Worm (Caenorhabditis elegans): ENCODE data around the gene idpp-7.
A peak's percentile ranks its signal among the peaks of the same experiment; 100 is the strongest.

The idpp-7 gene

DNA sequence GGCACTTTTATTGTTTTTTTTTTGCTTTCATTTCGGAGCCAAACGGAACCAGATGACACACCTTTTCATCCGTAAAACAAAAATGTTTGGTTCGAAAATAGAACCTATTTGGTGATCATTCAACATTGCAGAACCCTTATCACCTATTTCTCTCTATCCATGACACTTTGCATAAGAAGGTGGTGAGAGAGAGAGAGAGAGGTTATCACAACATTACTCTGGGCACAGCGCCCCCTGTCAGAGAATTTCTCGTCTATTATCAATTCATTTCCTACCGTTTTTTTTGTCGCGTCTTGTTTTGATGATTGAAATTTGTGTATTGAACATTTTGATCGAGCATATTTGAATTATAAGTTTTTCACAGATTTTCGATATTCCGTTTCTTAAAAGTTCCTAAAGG lies 19.6 kb upstream of the idpp-7 start:
- no peak for TF ChIP-seq lin-15B (tag; optimal IDR thresholded peaks at IDR 0.05)
- TF ChIP-seq elt-2 (tag; optimal IDR thresholded peaks at IDR 0.05), result peak; percentile 80
- TF ChIP-seq nhr-237 (tag; optimal IDR thresholded peaks at IDR 0.05), result no peak

DNA sequence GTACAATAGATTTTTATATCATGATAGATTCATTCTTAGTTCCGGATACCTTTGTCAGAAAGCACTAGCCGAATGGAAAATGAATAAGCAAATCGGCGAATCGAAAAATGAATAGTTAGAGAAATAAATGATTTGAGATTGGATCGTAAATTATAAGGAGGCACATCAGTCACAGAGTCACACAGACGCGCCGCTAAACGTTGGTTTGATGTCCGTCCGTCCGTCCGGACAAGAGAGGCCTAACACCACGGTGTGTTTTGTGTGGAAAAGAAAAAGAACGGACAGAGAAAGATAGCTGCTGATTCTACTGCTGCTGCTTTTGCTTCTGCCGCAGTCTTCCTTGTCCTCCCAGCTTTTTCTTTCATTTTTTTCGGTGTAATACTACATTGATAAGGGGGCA lies 18.8 kb upstream of the idpp-7 start:
- TF ChIP-seq daf-12 (tag; optimal IDR thresholded peaks at IDR 0.05), result no peak
- no peak for TF ChIP-seq mdl-1 (tag; optimal IDR thresholded peaks at IDR 0.05)
- no peak for TF ChIP-seq ceh-16 (tag; optimal IDR thresholded peaks at IDR 0.05)
- no peak for TF ChIP-seq hmg-11 (tag; optimal IDR thresholded peaks at IDR 0.05)
- TF ChIP-seq ztf-11 (tag; optimal IDR thresholded peaks at IDR 0.05), result no peak
- no peak for TF ChIP-seq nhr-11 (tag; optimal IDR thresholded peaks at IDR 0.05)

DNA sequence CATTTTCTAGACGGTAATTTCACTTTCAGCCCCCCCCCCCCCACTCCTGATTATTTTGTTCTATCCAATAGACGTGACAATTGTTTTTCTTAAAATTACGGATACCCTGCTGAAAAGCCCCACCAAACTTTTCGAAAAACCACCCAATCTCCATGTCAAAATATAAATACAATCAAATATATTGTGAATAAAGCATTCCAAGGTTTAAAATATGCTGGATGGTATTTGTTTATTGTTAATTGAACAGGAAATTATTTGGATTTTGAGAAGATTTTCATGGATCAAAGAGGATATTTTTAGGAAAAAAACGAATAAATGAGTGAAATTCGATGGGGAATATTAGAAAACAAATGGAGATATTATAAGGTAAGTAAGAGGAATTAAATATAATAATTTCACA lies 16.0 kb upstream of the idpp-7 start, which contains the start of gene C27D8.4:
Gene C27D8.4, plus strand, starts transcription at position 301 of the 400 bp plus-strand sequence.
- TF ChIP-seq snpc-4 (tag; optimal IDR thresholded peaks at IDR 0.05) (no peak), ztf-11 (tag; optimal IDR thresholded peaks at IDR 0.05) (no peak)

DNA sequence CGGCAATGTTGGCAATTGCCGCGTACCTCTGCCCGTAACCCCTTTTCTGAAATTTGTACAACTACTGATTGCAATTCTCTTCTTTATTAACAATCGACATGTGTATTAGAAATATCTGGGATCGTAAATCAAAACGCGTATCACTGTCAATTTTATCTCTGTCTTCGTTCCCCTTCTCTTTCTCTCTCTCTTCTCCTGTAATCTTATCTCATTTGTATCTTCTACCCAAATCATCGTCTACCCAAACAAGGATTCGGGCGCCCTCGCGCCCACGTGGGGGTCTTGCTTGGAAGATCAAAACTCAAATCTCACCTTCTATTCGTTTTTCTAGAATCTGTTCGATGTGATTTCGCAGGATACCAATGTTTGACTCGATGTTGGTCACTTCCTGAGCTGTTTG lies 8.8 kb upstream of the idpp-7 start, which contains the start of gene C27D8.2:
Gene C27D8.2, plus strand, starts transcription at position 222 of the 400 bp plus-strand sequence.
- TF ChIP-seq nfya-1 (tag; optimal IDR thresholded peaks at IDR 0.05; ENCODE audit: insufficient read depth) (no peak), nhr-67 (tag; optimal IDR thresholded peaks at IDR 0.05) (no peak), lsy-12 (tag; optimal IDR thresholded peaks at IDR 0.05) (no peak), pqm-1 (tag; optimal IDR thresholded peaks at IDR 0.05) (no peak), ztf-11 (tag; optimal IDR thresholded peaks at IDR 0.05) (no peak), nhr-43 (tag; optimal IDR thresholded peaks at IDR 0.05; ENCODE audit: poor library complexity, severe bottlenecking) (peak; percentile 63), eor-1 (tag; optimal IDR thresholded peaks at IDR 0.05) (no peak), sea-2 (GFP tag; optimal IDR thresholded peaks at IDR 0.05) (no peak), fkh-2 (tag; optimal IDR thresholded peaks at IDR 0.05) (no peak), R02D3.7 (tag; optimal IDR thresholded peaks at IDR 0.05) (no peak), elt-3 (tag; optimal IDR thresholded peaks at IDR 0.05) (peak in 1 of 3 experiments; percentile 34), nhr-11 (tag; optimal IDR thresholded peaks at IDR 0.05) (no peak), ama-1 (optimal IDR thresholded peaks at IDR 0.05) (no peak), ceh-28 (tag; optimal IDR thresholded peaks at IDR 0.05) (no peak), snpc-4 (tag; optimal IDR thresholded peaks at IDR 0.05) (no peak), nhr-237 (tag; optimal IDR thresholded peaks at IDR 0.05) (no peak), nhr-12 (tag; optimal IDR thresholded peaks at IDR 0.05) (no peak), ZK546.5 (tag; optimal IDR thresholded peaks at IDR 0.05) (no peak), daf-12 (tag; optimal IDR thresholded peaks at IDR 0.05) (no peak), hmg-11 (tag; optimal IDR thresholded peaks at IDR 0.05) (no peak), mdl-1 (tag; optimal IDR thresholded peaks at IDR 0.05) (peak; percentile 20), fos-1 (tag; optimal IDR thresholded peaks at IDR 0.05) (no peak), nhr-25 (tag; optimal IDR thresholded peaks at IDR 0.05) (peak; percentile 34), nhr-23 (tag; optimal IDR thresholded peaks at IDR 0.05) (peak; percentile 48), egl-27 (tag; optimal IDR thresholded peaks at IDR 0.05) (no peak), nhr-28 (tag; optimal IDR thresholded peaks at IDR 0.05) (no peak), nhr-76 (tag; optimal IDR thresholded peaks at IDR 0.05) (no peak)

DNA sequence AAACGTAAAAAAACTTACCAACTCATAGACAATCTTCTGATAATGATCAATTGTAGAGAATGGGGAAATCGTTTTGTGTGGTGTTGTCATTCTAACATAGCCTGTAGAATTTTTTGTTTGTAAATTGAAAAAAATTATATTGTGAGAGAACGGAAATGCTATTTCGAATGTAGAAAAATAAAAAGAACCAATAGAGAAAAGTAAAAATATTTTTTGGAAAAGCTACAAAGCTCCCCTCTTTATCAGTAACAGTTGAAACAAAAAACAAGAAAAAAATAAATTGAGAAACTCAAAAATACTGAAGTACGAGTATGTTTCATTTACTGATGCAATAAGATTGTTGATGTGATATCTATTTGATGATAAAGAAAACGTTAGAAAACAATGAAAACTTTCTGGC lies 8.1 kb upstream of the idpp-7 start, which contains the start of gene C27D8.3:
Gene C27D8.3, minus strand, starts transcription at position 101 of the 400 bp plus-strand sequence.
- TF ChIP-seq nhr-237 (tag; optimal IDR thresholded peaks at IDR 0.05), result no peak
- TF ChIP-seq fos-1 (tag; optimal IDR thresholded peaks at IDR 0.05), result no peak

DNA sequence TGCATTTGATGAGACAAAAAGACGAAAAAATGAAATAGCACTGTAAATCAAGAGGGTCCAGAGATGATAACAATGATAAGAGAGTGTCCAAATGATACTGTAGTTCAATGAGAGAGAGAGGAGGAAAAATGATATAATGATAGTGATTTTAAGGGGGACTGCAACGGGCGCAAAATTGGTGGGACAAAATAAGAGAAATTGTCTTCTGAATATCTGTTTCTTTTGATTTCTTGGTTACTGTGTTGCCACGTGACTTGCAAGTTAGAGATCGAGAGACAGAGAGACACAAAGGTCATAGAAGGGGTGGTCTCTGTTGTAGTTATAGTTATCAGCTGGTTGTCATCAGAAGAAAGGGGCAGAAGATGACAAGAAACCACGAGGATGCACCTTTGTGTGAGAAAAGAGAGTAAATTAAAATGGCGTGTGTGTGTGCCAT lies 3.8 kb upstream of the idpp-7 start:
- TF ChIP-seq nhr-23 (tag; optimal IDR thresholded peaks at IDR 0.05) (peak; percentile 68), ztf-11 (tag; optimal IDR thresholded peaks at IDR 0.05) (no peak), nhr-76 (tag; optimal IDR thresholded peaks at IDR 0.05) (no peak), ceh-28 (tag; optimal IDR thresholded peaks at IDR 0.05) (peak; percentile 36), unc-39 (tag; optimal IDR thresholded peaks at IDR 0.05) (no peak), ZK546.5 (tag; optimal IDR thresholded peaks at IDR 0.05) (no peak), zag-1 (tag; optimal IDR thresholded peaks at IDR 0.05) (no peak), ceh-16 (tag; optimal IDR thresholded peaks at IDR 0.05) (no peak), elt-3 (tag; optimal IDR thresholded peaks at IDR 0.05) (peak in 2 of 3 experiments; percentile 89 to 90), ama-1 (optimal IDR thresholded peaks at IDR 0.05) (no peak), nhr-11 (tag; optimal IDR thresholded peaks at IDR 0.05) (no peak), lin-39 (tag; optimal IDR thresholded peaks at IDR 0.05) (no peak), lin-15B (tag; optimal IDR thresholded peaks at IDR 0.05) (no peak), eor-1 (tag; optimal IDR thresholded peaks at IDR 0.05) (no peak), ceh-9 (tag; optimal IDR thresholded peaks at IDR 0.05) (no peak), sea-2 (GFP tag; optimal IDR thresholded peaks at IDR 0.05) (no peak), snpc-4 (tag; optimal IDR thresholded peaks at IDR 0.05) (no peak), ztf-4 (tag; optimal IDR thresholded peaks at IDR 0.05) (no peak), fkh-10 (GFP tag; optimal IDR thresholded peaks at IDR 0.05) (no peak), nhr-25 (tag; optimal IDR thresholded peaks at IDR 0.05) (peak; percentile 85), nhr-43 (tag; optimal IDR thresholded peaks at IDR 0.05; ENCODE audit: poor library complexity, severe bottlenecking) (peak; percentile 84), unc-62 (GFP tag; optimal IDR thresholded peaks at IDR 0.05) (no peak), pqm-1 (tag; optimal IDR thresholded peaks at IDR 0.05) (peak; percentile 13), fos-1 (tag; optimal IDR thresholded peaks at IDR 0.05) (no peak), nhr-67 (tag; optimal IDR thresholded peaks at IDR 0.05) (no peak), hmg-11 (tag; optimal IDR thresholded peaks at IDR 0.05) (no peak), nhr-28 (tag; optimal IDR thresholded peaks at IDR 0.05) (no peak), aly-2 (tag; optimal IDR thresholded peaks at IDR 0.05) (no peak), daf-12 (tag; optimal IDR thresholded peaks at IDR 0.05) (no peak), nhr-12 (tag; optimal IDR thresholded peaks at IDR 0.05) (no peak), fkh-2 (tag; optimal IDR thresholded peaks at IDR 0.05) (no peak), nfya-1 (tag; optimal IDR thresholded peaks at IDR 0.05; ENCODE audit: insufficient read depth) (peak; percentile 10), nhr-237 (tag; optimal IDR thresholded peaks at IDR 0.05) (no peak)

All from whole organism, L3 larva.